Worm (Caenorhabditis elegans) whole organism, L2 larva: ENCODE data around the gene lgmn-1.

Experiments used
- C34F6.9 ChIP-seq: fragments of 150-350 bp; optimal IDR thresholded peaks from 2 replicates; lab custom pipeline; 2014; ENCODE audit warnings: missing biosample characterization, missing genetic modification characterization
- F13H6.1 ChIP-seq: sonication (generic microtip); optimal IDR thresholded peaks from 2 replicates; lab custom pipeline; 2016; ENCODE audit warnings: missing genetic modification characterization, missing compliant biosample characterization
- R02D3.7 ChIP-seq: fragments of 150-350 bp; optimal IDR thresholded peaks from 2 replicates; lab custom pipeline; 2014; ENCODE audit warnings: missing biosample characterization, missing genetic modification characterization
- Y55F3AM.14 ChIP-seq: fragments of 200-800 bp; sonication (Bioruptor generic); optimal IDR thresholded peaks from 2 replicates; lab custom pipeline; 2018; ENCODE audit warnings: mild to moderate bottlenecking, missing genetic modification characterization, missing compliant biosample characterization
- ZK546.5 ChIP-seq: sonication (generic microtip); optimal IDR thresholded peaks from 2 replicates; lab custom pipeline; 2017; ENCODE audit warnings: missing biosample characterization, missing genetic modification characterization
- alr-1 ChIP-seq: fragments of 150-350 bp; optimal IDR thresholded peaks from 2 replicates; lab custom pipeline; 2014; ENCODE audit warnings: missing biosample characterization, missing genetic modification characterization
- aly-2 ChIP-seq: fragments of 150-350 bp; optimal IDR thresholded peaks from 2 replicates; lab custom pipeline; 2014; ENCODE audit warnings: missing biosample characterization, missing genetic modification characterization
- ama-1 ChIP-seq: fragments of 150-350 bp; optimal IDR thresholded peaks from 2 replicates; lab custom pipeline; 2018; ENCODE audit warnings: inconsistent platforms
- blmp-1 ChIP-seq: sonication (generic microtip); optimal IDR thresholded peaks from 2 replicates; lab custom pipeline; 2017; ENCODE audit warnings: missing genetic modification characterization, mild to moderate bottlenecking, missing compliant biosample characterization, antibody characterized with exemption, moderate library complexity; ENCODE audit not compliant: insufficient read depth
- ceh-16 ChIP-seq: fragments of 150-350 bp; optimal IDR thresholded peaks from 2 replicates; lab custom pipeline; 2014; ENCODE audit warnings: missing biosample characterization, missing genetic modification characterization
- ceh-82 ChIP-seq: fragments of 150-350 bp; optimal IDR thresholded peaks from 2 replicates; lab custom pipeline; 2014; ENCODE audit warnings: missing biosample characterization, missing genetic modification characterization
- crh-2 ChIP-seq: sonication (generic microtip); optimal IDR thresholded peaks from 2 replicates; lab custom pipeline; 2017; ENCODE audit warnings: missing biosample characterization, missing genetic modification characterization
- dmd-4 ChIP-seq: sonication (generic microtip); optimal IDR thresholded peaks from 2 replicates; lab custom pipeline; 2017; ENCODE audit warnings: missing biosample characterization, missing genetic modification characterization
- egl-27 ChIP-seq: sonication (generic microtip); optimal IDR thresholded peaks from 3 replicates; lab custom pipeline; 2017; ENCODE audit warnings: missing biosample characterization, missing genetic modification reagents, missing genetic modification characterization
- elt-1 ChIP-seq: fragments of 150-350 bp; optimal IDR thresholded peaks from 2 replicates; lab custom pipeline; 2014; ENCODE audit warnings: missing biosample characterization, missing genetic modification characterization
- elt-3 ChIP-seq: sonication (generic microtip); optimal IDR thresholded peaks from 2 replicates; lab custom pipeline; 2017; ENCODE audit warnings: missing biosample characterization, missing genetic modification characterization
- fos-1 ChIP-seq: fragments of 150-350 bp; optimal IDR thresholded peaks from 2 replicates; lab custom pipeline; 2014; ENCODE audit warnings: missing biosample characterization, missing genetic modification characterization
- gmeb-1 ChIP-seq: fragments of 150-350 bp; optimal IDR thresholded peaks from 2 replicates; lab custom pipeline; 2014; ENCODE audit warnings: missing biosample characterization, missing genetic modification characterization
- lin-11 ChIP-seq: fragments of 150-350 bp; sonication (generic microtip); optimal IDR thresholded peaks from 2 replicates; lab custom pipeline; 2014; ENCODE audit warnings: missing biosample characterization, missing genetic modification characterization, inconsistent platforms, mixed read lengths
- lin-13 ChIP-seq: fragments of 150-350 bp; optimal IDR thresholded peaks from 2 replicates; lab custom pipeline; 2014; ENCODE audit warnings: missing biosample characterization, missing genetic modification reagents, missing genetic modification characterization
- lin-39 ChIP-seq: fragments of 150-350 bp; optimal IDR thresholded peaks from 2 replicates; lab custom pipeline; 2014; ENCODE audit warnings: missing biosample characterization, missing genetic modification reagents, missing genetic modification characterization
- lsy-2 ChIP-seq, 2 experiments: fragments of 150-350 bp in 1 of 2; sonication (generic microtip) in 1 of 2; optimal IDR thresholded peaks; 2 replicates each; lab custom pipeline; 2014 to 2017; ENCODE audit warnings: missing biosample characterization in 2 of 2, missing genetic modification characterization in 2 of 2
- mab-5 ChIP-seq: fragments of 150-350 bp; optimal IDR thresholded peaks from 2 replicates; lab custom pipeline; 2014; ENCODE audit warnings: missing biosample characterization, missing genetic modification characterization
- mbf-1 ChIP-seq: sonication (generic microtip); optimal IDR thresholded peaks from 2 replicates; lab custom pipeline; 2017; ENCODE audit warnings: missing biosample characterization, missing genetic modification characterization
- mdl-1 ChIP-seq, 2 experiments: fragments of 150-350 bp in 1 of 2; sonication (generic microtip) in 1 of 2; optimal IDR thresholded peaks; 2 replicates each; lab custom pipeline; 2017; ENCODE audit warnings: missing biosample characterization in 2 of 2, missing genetic modification characterization in 2 of 2
- nhr-10 ChIP-seq: sonication (generic microtip); optimal IDR thresholded peaks from 2 replicates; lab custom pipeline; 2017; ENCODE audit warnings: missing biosample characterization, missing genetic modification characterization
- nhr-11 ChIP-seq: fragments of 150-350 bp; optimal IDR thresholded peaks from 2 replicates; lab custom pipeline; 2014; ENCODE audit warnings: missing biosample characterization, missing genetic modification characterization
- nhr-12 ChIP-seq: fragments of 150-350 bp; optimal IDR thresholded peaks from 2 replicates; lab custom pipeline; 2014; ENCODE audit warnings: missing biosample characterization, missing genetic modification characterization
- nhr-129 ChIP-seq: fragments of 150-350 bp; optimal IDR thresholded peaks from 2 replicates; lab custom pipeline; 2014; ENCODE audit warnings: missing biosample characterization, missing genetic modification characterization
- nhr-21 ChIP-seq: fragments of 150-350 bp; optimal IDR thresholded peaks from 2 replicates; lab custom pipeline; 2014; ENCODE audit warnings: missing biosample characterization, missing genetic modification characterization
- nhr-23 ChIP-seq: fragments of 150-350 bp; optimal IDR thresholded peaks from 2 replicates; lab custom pipeline; 2014; ENCODE audit warnings: missing biosample characterization, missing genetic modification reagents, missing genetic modification characterization
- nhr-237 ChIP-seq: fragments of 150-350 bp; optimal IDR thresholded peaks from 2 replicates; lab custom pipeline; 2014; ENCODE audit warnings: missing biosample characterization, missing genetic modification characterization
- nhr-25 ChIP-seq: fragments of 150-350 bp; sonication (generic microtip); optimal IDR thresholded peaks from 3 replicates; lab custom pipeline; 2014; ENCODE audit warnings: missing biosample characterization, missing genetic modification characterization
- nhr-6 ChIP-seq: fragments of 150-350 bp; optimal IDR thresholded peaks from 2 replicates; lab custom pipeline; 2014; ENCODE audit warnings: missing biosample characterization, missing genetic modification characterization
- nhr-77 ChIP-seq: fragments of 150-350 bp; optimal IDR thresholded peaks from 2 replicates; lab custom pipeline; 2014; ENCODE audit warnings: missing biosample characterization, missing genetic modification characterization
- peb-1 ChIP-seq: fragments of 150-350 bp; optimal IDR thresholded peaks from 2 replicates; lab custom pipeline; 2014; ENCODE audit warnings: missing biosample characterization, missing genetic modification characterization
- sem-4 ChIP-seq: fragments of 150-350 bp; optimal IDR thresholded peaks from 2 replicates; lab custom pipeline; 2014; ENCODE audit warnings: missing biosample characterization, missing genetic modification reagents, missing genetic modification characterization
- skn-1 ChIP-seq: sonication (generic microtip); optimal IDR thresholded peaks from 2 replicates; lab custom pipeline; 2017; ENCODE audit warnings: missing biosample characterization, missing genetic modification characterization
- sma-3 ChIP-seq: sonication (generic microtip); optimal IDR thresholded peaks from 2 replicates; lab custom pipeline; 2016; ENCODE audit warnings: missing genetic modification reagents, missing genetic modification characterization, missing compliant biosample characterization
- sma-9 ChIP-seq, 2 experiments: fragments of 150-350 bp in 1 of 2; sonication (generic microtip) in 1 of 2; optimal IDR thresholded peaks; 2 replicates each; lab custom pipeline; 2014 to 2016; ENCODE audit warnings: missing genetic modification characterization in 2 of 2, mild to moderate bottlenecking in 1 of 2, missing biosample characterization in 1 of 2, missing compliant biosample characterization in 1 of 2, missing genetic modification reagents in 1 of 2, moderate library complexity in 1 of 2
- snpc-4 ChIP-seq: fragments of 150-350 bp; optimal IDR thresholded peaks from 2 replicates; lab custom pipeline; 2014; ENCODE audit warnings: missing biosample characterization, missing genetic modification characterization
- unc-39 ChIP-seq: fragments of 150-350 bp; optimal IDR thresholded peaks from 2 replicates; lab custom pipeline; 2014; ENCODE audit warnings: missing biosample characterization, missing genetic modification characterization
- unc-55 ChIP-seq: fragments of 150-350 bp; sonication (generic microtip); optimal IDR thresholded peaks from 3 replicates; lab custom pipeline; 2014; ENCODE audit warnings: missing biosample characterization, missing genetic modification reagents, missing genetic modification characterization
- unc-62 ChIP-seq: fragments of 150-350 bp; optimal IDR thresholded peaks from 2 replicates; lab custom pipeline; 2014; ENCODE audit warnings: missing biosample characterization, missing genetic modification reagents, missing genetic modification characterization
- zag-1 ChIP-seq: fragments of 150-350 bp; optimal IDR thresholded peaks from 2 replicates; lab custom pipeline; 2014; ENCODE audit warnings: missing biosample characterization, missing genetic modification characterization
- ztf-1 ChIP-seq: fragments of 200-800 bp; sonication (Bioruptor generic); conservative IDR thresholded peaks from 2 replicates; pipeline ENCODE4 v1.3.6; 2022; ENCODE audit warnings: missing genetic modification characterization, missing compliant biosample characterization
- ztf-11 ChIP-seq: sonication (generic microtip); optimal IDR thresholded peaks from 2 replicates; lab custom pipeline; 2017; ENCODE audit warnings: missing biosample characterization, missing genetic modification characterization
- ztf-4 ChIP-seq: fragments of 150-350 bp; optimal IDR thresholded peaks from 2 replicates; lab custom pipeline; 2014; ENCODE audit warnings: missing biosample characterization, missing genetic modification characterization

Gene lgmn-1

ce11 chrV:12512773-12513172 lies at the start of gene lgmn-1, which contains the start of gene T28H10.2:
Gene lgmn-1 (plus strand): TSS chrV:12513056.
Gene T28H10.2 (minus strand): TSS chrV:12512949.
- peak; percentile 23 for TF ChIP-seq crh-2 (tag; lab: Kevin White, UChicago)
- no peak for TF ChIP-seq peb-1
- TF ChIP-seq gmeb-1 (tag; lab: Kevin White, UChicago) = peak; percentile 52
- peak; percentile 46 for TF ChIP-seq skn-1 (tag; lab: Kevin White, UChicago)
- no peak for TF ChIP-seq F13H6.1
- peak; percentile 53 for TF ChIP-seq sma-9 (GFP tag; optimal IDR thresholded peaks at IDR 0.05; lab: Kevin White, UChicago)
- TF ChIP-seq sma-9 (tag; optimal IDR thresholded peaks at IDR 0.05; lab: Kevin White, UChicago) = no peak
- TF ChIP-seq nhr-129 (tag; lab: Kevin White, UChicago) = peak; percentile 14
- peak; percentile 69 for TF ChIP-seq fos-1 (tag; lab: Kevin White, UChicago)
- TF ChIP-seq, all 48 proteins: peak for 6

ce11 chrV:12465399-12465798 lies 47.5 kb upstream of the lgmn-1 start:
- TF ChIP-seq egl-27 (peak; percentile 79), C34F6.9 (peak; percentile 96), sem-4 (tag; lab: Kevin White, UChicago) (peak; percentile 80), crh-2 (tag; lab: Kevin White, UChicago) (peak; percentile 89), nhr-23 (no peak), lin-39 (tag; lab: Kevin White, UChicago) (no peak), skn-1 (tag; lab: Kevin White, UChicago) (no peak), zag-1 (tag; lab: Kevin White, UChicago) (peak; percentile 93), nhr-21 (tag; lab: Kevin White, UChicago) (peak; percentile 66), lin-11 (tag; lab: Kevin White, UChicago) (peak; percentile 63), ztf-1 (GFP tag; lab: Robert Waterston, UW) (no peak), elt-1 (tag; lab: Kevin White, UChicago) (no peak), ztf-4 (tag; lab: Kevin White, UChicago) (peak; percentile 59), nhr-6 (no peak), nhr-237 (tag; lab: Kevin White, UChicago) (no peak), blmp-1 (peak; percentile 26), F13H6.1 (peak; percentile 96), gmeb-1 (tag; lab: Kevin White, UChicago) (peak; percentile 55), nhr-25 (tag; lab: Kevin White, UChicago) (peak; percentile 63), nhr-77 (no peak), fos-1 (tag; lab: Kevin White, UChicago) (peak; percentile 20), alr-1 (tag; lab: Kevin White, UChicago) (no peak), mdl-1 (tag; optimal IDR thresholded peaks at IDR 0.05; lab: Kevin White, UChicago) (peak in 1 of 2 experiments; percentile 67), sma-3 (peak; percentile 53), nhr-129 (tag; lab: Kevin White, UChicago) (peak; percentile 86), snpc-4 (tag; lab: Kevin White, UChicago) (peak; percentile 32), ceh-16 (tag; lab: Kevin White, UChicago) (no peak), mbf-1 (no peak), dmd-4 (no peak), ZK546.5 (no peak), nhr-10 (no peak), peb-1 (no peak), unc-55 (GFP tag; lab: Kevin White, UChicago) (peak; percentile 90), unc-62 (GFP tag; lab: Kevin White, UChicago) (no peak), mab-5 (peak; percentile 21), ama-1 (lab: Kevin White, UChicago) (no peak), R02D3.7 (no peak), nhr-12 (no peak), Y55F3AM.14 (GFP tag; lab: Kevin White, UChicago) (peak; percentile 73), nhr-11 (tag; lab: Kevin White, UChicago) (no peak), unc-39 (tag; lab: Kevin White, UChicago) (no peak), lin-13 (GFP tag; lab: Kevin White, UChicago) (peak; percentile 64), lsy-2 (tag; optimal IDR thresholded peaks at IDR 0.05; lab: Kevin White, UChicago) (peak; percentile 55 to 84), ztf-11 (tag; lab: Kevin White, UChicago) (no peak), sma-9 (GFP tag; optimal IDR thresholded peaks at IDR 0.05; lab: Kevin White, UChicago) (peak; percentile 95), sma-9 (tag; optimal IDR thresholded peaks at IDR 0.05; lab: Kevin White, UChicago) (peak; percentile 23), ceh-82 (tag; lab: Kevin White, UChicago) (no peak), aly-2 (tag; lab: Kevin White, UChicago) (no peak), elt-3 (tag; lab: Kevin White, UChicago) (no peak)
